Fruit fly (Drosophila melanogaster) whole organism, pupa: ENCODE measurements around the gene kirre.

Experiments
- CG10348 ChIP-seq: fragments of 200-800 bp; sonication (Bioruptor generic); IDR thresholded peaks from 2 replicates; pipeline ENCODE4 v1.3.6; 2022; ENCODE audit warnings: missing biosample characterization, missing genetic modification characterization
- CG12605 ChIP-seq: fragments of 200-800 bp; sonication (Bioruptor generic); IDR thresholded peaks from 2 replicates; pipeline ENCODE4 v1.3.6; 2022; ENCODE audit warnings: missing biosample characterization, missing genetic modification characterization
- CG13204 ChIP-seq: fragments of 200-800 bp; sonication (Bioruptor generic); optimal IDR thresholded peaks from 2 replicates; lab custom pipeline; 2018; ENCODE audit warnings: missing biosample characterization, mild to moderate bottlenecking, missing genetic modification characterization, moderate library complexity
- CG14655 ChIP-seq: fragments of 200-800 bp; sonication (Bioruptor generic); optimal IDR thresholded peaks from 3 replicates; lab custom pipeline; 2017; ENCODE audit warnings: mild to moderate bottlenecking, missing biosample characterization, missing genetic modification reagents, missing genetic modification characterization
- CG15710 ChIP-seq: fragments of 200-800 bp; sonication (Bioruptor generic); optimal IDR thresholded peaks from 2 replicates; lab custom pipeline; 2018; ENCODE audit warnings: missing biosample characterization, mild to moderate bottlenecking, missing genetic modification characterization, moderate library complexity
- CG17806 ChIP-seq: fragments of 200-800 bp; sonication (Bioruptor generic); optimal IDR thresholded peaks from 2 replicates; lab custom pipeline; 2018; ENCODE audit warnings: missing biosample characterization, mild to moderate bottlenecking, missing genetic modification characterization, moderate library complexity
- CG32121 ChIP-seq: fragments of 200-800 bp; sonication (Bioruptor generic); IDR thresholded peaks from 2 replicates; pipeline ENCODE4 v1.3.6; 2022; ENCODE audit warnings: missing biosample characterization, missing genetic modification characterization
- CG34367 ChIP-seq: fragments of 200-800 bp; sonication (Bioruptor generic); optimal IDR thresholded peaks from 2 replicates; lab custom pipeline; 2018; ENCODE audit warnings: missing biosample characterization, mild to moderate bottlenecking, missing genetic modification characterization
- CG4496 ChIP-seq: fragments of 200-800 bp; sonication (Bioruptor generic); IDR thresholded peaks from 3 replicates; pipeline ENCODE4 v1.3.6; 2022; ENCODE audit warnings: missing biosample characterization, missing genetic modification characterization
- CG8159 ChIP-seq: fragments of 200-800 bp; sonication (Bioruptor generic); optimal IDR thresholded peaks from 3 replicates; lab custom pipeline; 2018; ENCODE audit warnings: missing biosample characterization, mild to moderate bottlenecking, missing genetic modification characterization, moderate library complexity
- CG8301 ChIP-seq: fragments of 200-800 bp; sonication (Bioruptor generic); optimal IDR thresholded peaks from 2 replicates; lab custom pipeline; 2018; ENCODE audit warnings: missing biosample characterization, mild to moderate bottlenecking, missing genetic modification characterization
- CG9948 ChIP-seq: fragments of 200-800 bp; sonication (Bioruptor generic); optimal IDR thresholded peaks from 2 replicates; lab custom pipeline; 2018; ENCODE audit warnings: missing biosample characterization, mild to moderate bottlenecking, missing genetic modification characterization, moderate library complexity
- D1 ChIP-seq: fragments of 200-800 bp; sonication (Bioruptor generic); optimal IDR thresholded peaks from 2 replicates; lab custom pipeline; 2018; ENCODE audit warnings: missing biosample characterization, mild to moderate bottlenecking, missing genetic modification characterization, moderate library complexity
- EcR ChIP-seq: fragments of 200-800 bp; sonication (Bioruptor generic); optimal IDR thresholded peaks from 3 replicates; lab custom pipeline; 2019; ENCODE audit warnings: missing biosample characterization, missing genetic modification characterization, mild to moderate bottlenecking, moderate library complexity, missing genetic modification reagents
- Ets98B ChIP-seq: fragments of 200-800 bp; sonication (Bioruptor generic); IDR thresholded peaks from 2 replicates; pipeline ENCODE4 v1.3.6; 2022; ENCODE audit warnings: missing biosample characterization, missing genetic modification characterization
- Pif1A ChIP-seq: fragments of 200-800 bp; sonication (Bioruptor generic); optimal IDR thresholded peaks from 3 replicates; lab custom pipeline; 2016; ENCODE audit warnings: missing biosample characterization, missing genetic modification characterization
- Pif1B ChIP-seq: fragments of 200-800 bp; sonication (Bioruptor generic); optimal IDR thresholded peaks from 3 replicates; lab custom pipeline; 2016; ENCODE audit warnings: missing biosample characterization, missing genetic modification characterization
- Snoo ChIP-seq: fragments of 200-800 bp; sonication (Bioruptor generic); optimal IDR thresholded peaks from 3 replicates; lab custom pipeline; 2017; ENCODE audit warnings: missing biosample characterization, mild to moderate bottlenecking, missing genetic modification characterization, inconsistent platforms
- fd96Ca ChIP-seq: fragments of 200-800 bp; sonication (Bioruptor generic); IDR thresholded peaks from 3 replicates; pipeline ENCODE4 v1.3.6; 2022; ENCODE audit warnings: missing biosample characterization, missing genetic modification characterization
- gl ChIP-seq: fragments of 200-800 bp; sonication (Bioruptor generic); optimal IDR thresholded peaks from 2 replicates; lab custom pipeline; 2018; ENCODE audit warnings: missing biosample characterization, mild to moderate bottlenecking, missing genetic modification characterization
- rn ChIP-seq: fragments of 200-800 bp; sonication (Bioruptor generic); IDR thresholded peaks from 2 replicates; pipeline ENCODE4 v1.3.6; 2022; ENCODE audit warnings: missing biosample characterization, missing genetic modification characterization

Gene kirre

dm6 chrX:3049870-3050269 is 309.7 kb downstream of the kirre start:
- no peak for TF ChIP-seq CG10348 (GFP tag; lab: Robert Waterston, UW)
- no peak for TF ChIP-seq fd96Ca (GFP tag; lab: Robert Waterston, UW)
- TF ChIP-seq CG4496 (GFP tag; lab: Robert Waterston, UW): no peak
- TF ChIP-seq EcR (GFP tag; lab: Kevin White, UChicago): no peak
- no peak for TF ChIP-seq rn
- TF ChIP-seq CG8301: no peak
- TF ChIP-seq Pif1B (GFP tag; lab: Kevin White, UChicago): no peak
- TF ChIP-seq CG17806 (tag; lab: Kevin White, UChicago): no peak
- TF ChIP-seq CG14655 (GFP tag; lab: Kevin White, UChicago): no peak
- TF ChIP-seq CG32121 (GFP tag; lab: Robert Waterston, UW): no peak
- TF ChIP-seq Snoo (tag; lab: Kevin White, UChicago): no peak
- TF ChIP-seq, all 21 proteins: peak for 0

- TF ChIP-seq EcR (GFP tag; lab: Kevin White, UChicago) (no peak), D1 (no peak), CG4496 (GFP tag; lab: Robert Waterston, UW) (no peak), CG9948 (tag; lab: Kevin White, UChicago) (no peak), CG15710 (tag; lab: Kevin White, UChicago) (no peak), CG10348 (GFP tag; lab: Robert Waterston, UW) (no peak), fd96Ca (GFP tag; lab: Robert Waterston, UW) (no peak)
These were observed 310.1 kb downstream of the kirre start for dm6 chrX:3050279-3050678.

- TF ChIP-seq CG8301 (no peak), CG4496 (GFP tag; lab: Robert Waterston, UW) (peak; percentile 91), CG10348 (GFP tag; lab: Robert Waterston, UW) (peak; percentile 30; the same call in 1 of the 2 replicates), gl (tag; lab: Kevin White, UChicago) (no peak), CG15710 (tag; lab: Kevin White, UChicago) (peak; percentile 95), CG14655 (GFP tag; lab: Kevin White, UChicago) (peak; percentile 35), EcR (GFP tag; lab: Kevin White, UChicago) (peak; percentile 30), CG12605 (peak; percentile 80), CG13204 (peak; percentile 88), CG32121 (GFP tag; lab: Robert Waterston, UW) (peak; percentile 81), Pif1B (GFP tag; lab: Kevin White, UChicago) (peak; percentile 33), CG8159 (tag; lab: Kevin White, UChicago) (peak; percentile 53), CG34367 (tag; lab: Kevin White, UChicago) (peak; percentile 44), fd96Ca (GFP tag; lab: Robert Waterston, UW) (peak; percentile 94), Snoo (tag; lab: Kevin White, UChicago) (peak; percentile 95), CG17806 (tag; lab: Kevin White, UChicago) (peak; percentile 36), rn (peak; percentile 83), Ets98B (GFP tag; lab: Robert Waterston, UW) (peak; percentile 82), CG9948 (tag; lab: Kevin White, UChicago) (peak; percentile 80), Pif1A (GFP tag; lab: Kevin White, UChicago) (peak; percentile 59), D1 (no peak)
These were observed 313.1 kb downstream of the kirre start for dm6 chrX:3053306-3053705.

- TF ChIP-seq EcR (GFP tag; lab: Kevin White, UChicago) (no peak), CG14655 (GFP tag; lab: Kevin White, UChicago) (no peak), Pif1A (GFP tag; lab: Kevin White, UChicago) (peak; percentile 2), CG15710 (tag; lab: Kevin White, UChicago) (peak; percentile 29), CG34367 (tag; lab: Kevin White, UChicago) (no peak), CG4496 (GFP tag; lab: Robert Waterston, UW) (no peak), CG17806 (tag; lab: Kevin White, UChicago) (peak; percentile 31), D1 (no peak), CG8301 (no peak), CG12605 (no peak), CG8159 (tag; lab: Kevin White, UChicago) (peak; percentile 20), Snoo (tag; lab: Kevin White, UChicago) (no peak)
- TF ChIP-seq, all 21 proteins: peak for 4
These were observed 315.6 kb downstream of the kirre start for dm6 chrX:3055783-3056182.

- TF ChIP-seq CG17806 (tag; lab: Kevin White, UChicago): peak; percentile 37
- peak; percentile 32 for TF ChIP-seq CG9948 (tag; lab: Kevin White, UChicago)
- TF ChIP-seq CG8301: peak; percentile 7
- TF ChIP-seq CG8159 (tag; lab: Kevin White, UChicago): peak; percentile 54
- peak; percentile 43 for TF ChIP-seq CG14655 (GFP tag; lab: Kevin White, UChicago)
- TF ChIP-seq Pif1A (GFP tag; lab: Kevin White, UChicago): peak; percentile 24
- TF ChIP-seq CG15710 (tag; lab: Kevin White, UChicago): peak; percentile 34
These were observed 317.8 kb downstream of the kirre start for dm6 chrX:3057970-3058369.

- TF ChIP-seq CG8301 (peak; percentile 40), CG17806 (tag; lab: Kevin White, UChicago) (peak; percentile 35), CG15710 (tag; lab: Kevin White, UChicago) (peak; percentile 56), CG34367 (tag; lab: Kevin White, UChicago) (peak; percentile 37), CG32121 (GFP tag; lab: Robert Waterston, UW) (no peak), CG8159 (tag; lab: Kevin White, UChicago) (peak; percentile 63), Snoo (tag; lab: Kevin White, UChicago) (peak; percentile 41), CG9948 (tag; lab: Kevin White, UChicago) (peak; percentile 63), gl (tag; lab: Kevin White, UChicago) (peak; percentile 1), Pif1B (GFP tag; lab: Kevin White, UChicago) (peak; percentile 46), CG14655 (GFP tag; lab: Kevin White, UChicago) (peak; percentile 65), D1 (no peak), CG13204 (no peak), Pif1A (GFP tag; lab: Kevin White, UChicago) (peak; percentile 39)
These were observed 319.9 kb downstream of the kirre start for dm6 chrX:3060066-3060465.
